Fruit fly (Drosophila melanogaster) whole organism, prepupa: Measurements from ENCODE around the gene Psa.

Experiments
- Eip75B ChIP-seq: fragments of 200-800 bp; sonication (Bioruptor generic); optimal IDR thresholded peaks from 3 replicates; lab custom pipeline; 2016; ENCODE audit warnings: missing biosample characterization, missing genetic modification characterization
- Eip93F ChIP-seq: fragments of 200-800 bp; sonication (Bioruptor generic); optimal IDR thresholded peaks from 2 replicates; lab custom pipeline; 2016; ENCODE audit warnings: missing biosample characterization, mild to moderate bottlenecking, missing genetic modification characterization

- TF ChIP-seq Eip75B (GFP tag; lab: Kevin White, UChicago) (peak; percentile 11), Eip93F (no peak)
Measured at dm6 chr3L:1484747-1485146, 17.9 kb upstream of the Psa start.
